Fruit fly (Drosophila melanogaster) whole organism, wandering third instar larva: Measurements from ENCODE around the gene mtm.

ENCODE experiments used
- Abd-B ChIP-seq: fragments of >200 bp; optimal IDR thresholded peaks from 2 replicates; lab custom pipeline; 2017; ENCODE audit warnings: missing biosample characterization, missing genetic modification characterization
- CG32264 ChIP-seq: fragments of 200-800 bp; sonication (Bioruptor generic); optimal IDR thresholded peaks from 2 replicates; lab custom pipeline; 2016; ENCODE audit warnings: missing biosample characterization, missing genetic modification characterization
- CG9705 ChIP-seq: fragments of 200-800 bp; sonication (Bioruptor generic); optimal IDR thresholded peaks from 2 replicates; lab custom pipeline; 2018; ENCODE audit warnings: missing biosample characterization, mild to moderate bottlenecking, missing genetic modification characterization
- CrebA ChIP-seq: fragments of 200-800 bp; sonication (Bioruptor generic); optimal IDR thresholded peaks from 2 replicates; lab custom pipeline; 2016; ENCODE audit warnings: missing biosample characterization, mild to moderate bottlenecking, missing genetic modification characterization, borderline replicate concordance
- Dfd ChIP-seq: fragments of >200 bp; optimal IDR thresholded peaks from 2 replicates; lab custom pipeline; 2017; ENCODE audit warnings: missing biosample characterization, missing genetic modification characterization
- Dif ChIP-seq: fragments of 200-275, 200-300 bp; sonication (Bioruptor generic); optimal IDR thresholded peaks from 2 replicates; lab custom pipeline; 2018; ENCODE audit warnings: missing biosample characterization, missing genetic modification characterization; ENCODE audit not compliant: partially characterized antibody
- GATAd ChIP-seq: sonication (Bioruptor generic); optimal IDR thresholded peaks from 2 replicates; lab custom pipeline; 2016; ENCODE audit warnings: missing biosample characterization, missing genetic modification characterization
- HLH106 ChIP-seq: fragments of 200-800 bp; optimal IDR thresholded peaks from 3 replicates; lab custom pipeline; 2019; ENCODE audit warnings: missing biosample characterization, mild to moderate bottlenecking, missing genetic modification characterization, moderate library complexity
- Hnf4 ChIP-seq: fragments of 200-800 bp; sonication (Bioruptor generic); optimal IDR thresholded peaks from 2 replicates; lab custom pipeline; 2016; ENCODE audit warnings: missing biosample characterization, mild to moderate bottlenecking, missing genetic modification characterization
- Hr78 ChIP-seq: fragments of >200 bp; optimal IDR thresholded peaks from 2 replicates; lab custom pipeline; 2017; ENCODE audit warnings: missing biosample characterization, missing genetic modification characterization
- Hr83 ChIP-seq: fragments of 200-300 bp; sonication (Bioruptor generic); optimal IDR thresholded peaks from 2 replicates; lab custom pipeline; 2016; ENCODE audit warnings: missing biosample characterization, mild to moderate bottlenecking, missing genetic modification characterization, moderate library complexity; ENCODE audit not compliant: poor library complexity, severe bottlenecking
- Jra ChIP-seq: sonication (Bioruptor generic); optimal IDR thresholded peaks from 2 replicates; lab custom pipeline; 2016; ENCODE audit warnings: missing biosample characterization, missing genetic modification characterization
- Mio ChIP-seq: sonication (Bioruptor generic); optimal IDR thresholded peaks from 2 replicates; lab custom pipeline; 2016; ENCODE audit warnings: missing biosample characterization, missing genetic modification characterization
- Myc ChIP-seq: fragments of >200 bp; optimal IDR thresholded peaks from 2 replicates; lab custom pipeline; 2017
- N ChIP-seq: fragments of >200 bp; optimal IDR thresholded peaks from 2 replicates; lab custom pipeline; 2018; ENCODE audit warnings: missing biosample characterization, missing external identifiers, missing genetic modification characterization
- OdsH ChIP-seq: fragments of 200-800 bp; sonication (Bioruptor generic); optimal IDR thresholded peaks from 2 replicates; lab custom pipeline; 2016; ENCODE audit warnings: missing biosample characterization, mild to moderate bottlenecking, missing genetic modification characterization
- Rel ChIP-seq, 2 experiments: fragments of 200-800 bp; sonication (Bioruptor generic) in 1 of 2; optimal IDR thresholded peaks; 2 replicates in 1 of 2; 3 replicates in 1 of 2; lab custom pipeline; 2016 to 2019; ENCODE audit warnings: mild to moderate bottlenecking in 2 of 2, missing biosample characterization in 2 of 2, missing genetic modification characterization in 2 of 2, moderate library complexity in 1 of 2
- Sp1 ChIP-seq: fragments of 200-800 bp; sonication (Bioruptor generic); optimal IDR thresholded peaks from 3 replicates; lab custom pipeline; 2019; ENCODE audit warnings: missing biosample characterization, mild to moderate bottlenecking, missing genetic modification characterization, moderate library complexity
- Vsx2 ChIP-seq: fragments of 200-300, 225-300 bp; sonication (Bioruptor generic); optimal IDR thresholded peaks from 2 replicates; lab custom pipeline; 2018; ENCODE audit warnings: missing biosample characterization, missing genetic modification characterization; ENCODE audit not compliant: partially characterized antibody
- br ChIP-seq: fragments of 200-800 bp; sonication (Bioruptor generic); optimal IDR thresholded peaks from 2 replicates; lab custom pipeline; 2016; ENCODE audit warnings: missing biosample characterization, missing genetic modification characterization
- brk ChIP-seq: fragments of 200-800 bp; sonication (Bioruptor generic); optimal IDR thresholded peaks from 2 replicates; lab custom pipeline; 2016; ENCODE audit warnings: missing biosample characterization, mild to moderate bottlenecking, missing genetic modification characterization
- dl ChIP-seq, 2 experiments: fragments of 175-275, 200-275 bp in 1 of 2; fragments of 200-275 bp in 1 of 2; sonication (Bioruptor generic); optimal IDR thresholded peaks; lab custom pipeline; 2018; ENCODE audit warnings: mild to moderate bottlenecking in 2 of 2, missing biosample characterization in 2 of 2, missing genetic modification characterization in 2 of 2, moderate library complexity in 2 of 2; ENCODE audit not compliant: partially characterized antibody in 2 of 2, insufficient read depth in 1 of 2
- dmrt93B ChIP-seq: fragments of 200-800 bp; sonication (Bioruptor generic); optimal IDR thresholded peaks from 2 replicates; lab custom pipeline; 2018; ENCODE audit warnings: missing biosample characterization, mild to moderate bottlenecking, missing genetic modification characterization
- dsf ChIP-seq: sonication (Bioruptor generic); optimal IDR thresholded peaks from 2 replicates; lab custom pipeline; 2016; ENCODE audit warnings: missing biosample characterization, missing genetic modification characterization, borderline replicate concordance
- ey ChIP-seq: fragments of 200-800 bp; sonication (Bioruptor generic); optimal IDR thresholded peaks from 2 replicates; lab custom pipeline; 2016; ENCODE audit warnings: missing biosample characterization, missing genetic modification characterization
- foxo ChIP-seq, 2 experiments: fragments of 200-800 bp; sonication (Bioruptor generic); optimal IDR thresholded peaks; 2 replicates in 1 of 2; 3 replicates in 1 of 2; lab custom pipeline; 2016 to 2017; ENCODE audit warnings: missing biosample characterization in 2 of 2, missing genetic modification characterization in 2 of 2
- fru ChIP-seq: fragments of 200-800 bp; sonication (Bioruptor generic); optimal IDR thresholded peaks from 3 replicates; lab custom pipeline; 2016; ENCODE audit warnings: missing biosample characterization, mild to moderate bottlenecking, missing genetic modification characterization
- h ChIP-seq: fragments of 200-800 bp; sonication (Bioruptor generic); optimal IDR thresholded peaks from 3 replicates; lab custom pipeline; 2016; ENCODE audit warnings: missing biosample characterization, mild to moderate bottlenecking, missing genetic modification characterization
- jim ChIP-seq: fragments of 175-275, 200-325 bp; sonication (Bioruptor generic); optimal IDR thresholded peaks from 2 replicates; lab custom pipeline; 2016; ENCODE audit warnings: missing biosample characterization, mild to moderate bottlenecking, missing genetic modification characterization
- lola ChIP-seq: fragments of >200 bp; optimal IDR thresholded peaks from 2 replicates; lab custom pipeline; 2017; ENCODE audit warnings: missing biosample characterization, missing genetic modification characterization
- pan ChIP-seq: fragments of >200 bp; optimal IDR thresholded peaks from 2 replicates; lab custom pipeline; 2017
- psq ChIP-seq: fragments of 200-800 bp; sonication (Bioruptor generic); optimal IDR thresholded peaks from 3 replicates; lab custom pipeline; 2017; ENCODE audit warnings: missing biosample characterization, mild to moderate bottlenecking, missing genetic modification characterization, moderate library complexity
- rgr ChIP-seq: fragments of 200-800 bp; sonication (Bioruptor generic); optimal IDR thresholded peaks from 3 replicates; lab custom pipeline; 2016; ENCODE audit warnings: missing biosample characterization, mild to moderate bottlenecking, missing genetic modification characterization
- sage ChIP-seq: fragments of 200-800 bp; sonication (Bioruptor generic); optimal IDR thresholded peaks from 2 replicates; lab custom pipeline; 2016; ENCODE audit warnings: missing biosample characterization, mild to moderate bottlenecking, missing genetic modification characterization
- sv ChIP-seq: fragments of 200-800 bp; sonication (Bioruptor generic); optimal IDR thresholded peaks from 3 replicates; lab custom pipeline; 2016; ENCODE audit warnings: missing biosample characterization, missing genetic modification characterization
- tai ChIP-seq: sonication (Bioruptor generic); optimal IDR thresholded peaks from 2 replicates; lab custom pipeline; 2016; ENCODE audit warnings: missing biosample characterization, missing genetic modification characterization
- usp ChIP-seq: fragments of >200 bp; optimal IDR thresholded peaks from 2 replicates; lab custom pipeline; 2017; ENCODE audit warnings: missing biosample characterization, missing genetic modification characterization
- woc ChIP-seq: sonication (Bioruptor generic); optimal IDR thresholded peaks from 2 replicates; lab custom pipeline; 2016; ENCODE audit warnings: missing biosample characterization, mild to moderate bottlenecking, missing genetic modification characterization

mtm gene

dm6 chr2L:5999247-5999646 is 37.6 kb downstream of the mtm start, which contains the start of gene Kdm5:
Gene Kdm5, minus strand, starts transcription at chr2L:5999501.
- TF ChIP-seq OdsH: no peak
- peak in 1 of 2 experiments; percentile 38 for TF ChIP-seq foxo (GFP tag; optimal IDR thresholded peaks at IDR 0.05; lab: Kevin White, UChicago)
- TF ChIP-seq Hr83: peak; percentile 82
- no peak for TF ChIP-seq Abd-B
- TF ChIP-seq tai (GFP tag; lab: Kevin White, UChicago): no peak
- peak; percentile 36 for TF ChIP-seq h (GFP tag; lab: Kevin White, UChicago)
- no peak for TF ChIP-seq Myc (lab: Kevin White, UChicago)
- no peak for TF ChIP-seq Rel (GFP tag; optimal IDR thresholded peaks at IDR 0.05; lab: Kevin White, UChicago)
- peak; percentile 87 for TF ChIP-seq Rel (tag; optimal IDR thresholded peaks at IDR 0.05; lab: Kevin White, UChicago)
- peak; percentile 27 for TF ChIP-seq HLH106 (tag; lab: Kevin White, UChicago)
- TF ChIP-seq N (GFP tag; lab: Kevin White, UChicago): no peak
- no peak for TF ChIP-seq GATAd (GFP tag; lab: Kevin White, UChicago)
- peak; percentile 1 for TF ChIP-seq dmrt93B (GFP tag; lab: Kevin White, UChicago)
- TF ChIP-seq Vsx2 (GFP tag; lab: Kevin White, UChicago): no peak
- no peak for TF ChIP-seq pan
- TF ChIP-seq br (GFP tag; lab: Kevin White, UChicago): peak; percentile 56
- no peak for TF ChIP-seq woc (GFP tag; lab: Kevin White, UChicago)
- TF ChIP-seq sv: no peak
- no peak for TF ChIP-seq dl (GFP tag; optimal IDR thresholded peaks at IDR 0.05; lab: Kevin White, UChicago; ENCODE audit: insufficient read depth in 1 of 2, partially characterized antibody in 2 of 2)
- TF ChIP-seq Hnf4 (GFP tag; lab: Kevin White, UChicago): no peak
- peak; percentile 23 for TF ChIP-seq fru (GFP tag; lab: Kevin White, UChicago)
- no peak for TF ChIP-seq Hr78 (GFP tag; lab: Kevin White, UChicago)
- TF ChIP-seq rgr: peak; percentile 51
- no peak for TF ChIP-seq CG9705 (GFP tag; lab: Kevin White, UChicago)
- TF ChIP-seq psq (GFP tag; lab: Kevin White, UChicago): peak; percentile 32
- no peak for TF ChIP-seq Dfd (GFP tag; lab: Kevin White, UChicago)
- peak; percentile 17 for TF ChIP-seq ey (GFP tag; lab: Kevin White, UChicago)
- TF ChIP-seq usp (GFP tag; lab: Kevin White, UChicago): no peak
- TF ChIP-seq brk (GFP tag; lab: Kevin White, UChicago): no peak
- TF ChIP-seq lola: no peak
- TF ChIP-seq CG32264 (GFP tag; lab: Kevin White, UChicago): no peak
- TF ChIP-seq dsf (GFP tag; lab: Kevin White, UChicago): no peak
- TF ChIP-seq Jra (GFP tag; lab: Kevin White, UChicago): no peak
- no peak for TF ChIP-seq Mio
- no peak for TF ChIP-seq sage
- TF ChIP-seq jim (GFP tag; lab: Kevin White, UChicago): no peak
- no peak for TF ChIP-seq Dif (GFP tag; lab: Kevin White, UChicago)
- peak; percentile 32 for TF ChIP-seq Sp1 (GFP tag; lab: Kevin White, UChicago)
- TF ChIP-seq CrebA: no peak

dm6 chr2L:5998383-5998782 is 38.4 kb downstream of the mtm start:
- no peak for TF ChIP-seq usp (GFP tag; lab: Kevin White, UChicago)
- no peak for TF ChIP-seq sage
- no peak for TF ChIP-seq GATAd (GFP tag; lab: Kevin White, UChicago)
- TF ChIP-seq Hr83: peak; percentile 18

dm6 chr2L:5997609-5998229 is 39.1 kb downstream of the mtm start:
- TF ChIP-seq Mio (no peak), foxo (GFP tag; optimal IDR thresholded peaks at IDR 0.05; lab: Kevin White, UChicago) (no peak), sage (no peak), woc (GFP tag; lab: Kevin White, UChicago) (no peak), pan (no peak), N (GFP tag; lab: Kevin White, UChicago) (peak; percentile 34), lola (no peak), rgr (no peak), Hr83 (peak; percentile 34), CrebA (no peak), OdsH (peak; percentile 6), HLH106 (tag; lab: Kevin White, UChicago) (peak; percentile 3), GATAd (GFP tag; lab: Kevin White, UChicago) (no peak), Jra (GFP tag; lab: Kevin White, UChicago) (no peak), Dif (GFP tag; lab: Kevin White, UChicago) (no peak), br (GFP tag; lab: Kevin White, UChicago) (peak; percentile 9), dmrt93B (GFP tag; lab: Kevin White, UChicago) (no peak), usp (GFP tag; lab: Kevin White, UChicago) (no peak), dsf (GFP tag; lab: Kevin White, UChicago) (no peak), h (GFP tag; lab: Kevin White, UChicago) (peak; percentile 13), Rel (GFP tag; optimal IDR thresholded peaks at IDR 0.05; lab: Kevin White, UChicago) (no peak), Rel (tag; optimal IDR thresholded peaks at IDR 0.05; lab: Kevin White, UChicago) (no peak), ey (GFP tag; lab: Kevin White, UChicago) (no peak), tai (GFP tag; lab: Kevin White, UChicago) (no peak), dl (GFP tag; optimal IDR thresholded peaks at IDR 0.05; lab: Kevin White, UChicago; ENCODE audit: insufficient read depth in 1 of 2, partially characterized antibody in 2 of 2) (no peak), Abd-B (no peak), psq (GFP tag; lab: Kevin White, UChicago) (no peak), Dfd (GFP tag; lab: Kevin White, UChicago) (no peak), brk (GFP tag; lab: Kevin White, UChicago) (no peak), Myc (lab: Kevin White, UChicago) (no peak), Vsx2 (GFP tag; lab: Kevin White, UChicago) (no peak), fru (GFP tag; lab: Kevin White, UChicago) (peak; percentile 8), Sp1 (GFP tag; lab: Kevin White, UChicago) (peak; percentile 49), CG32264 (GFP tag; lab: Kevin White, UChicago) (no peak), Hnf4 (GFP tag; lab: Kevin White, UChicago) (no peak), sv (no peak), jim (GFP tag; lab: Kevin White, UChicago) (no peak)
